Fruit fly (Drosophila melanogaster): ENCODE measurements around the gene jigr1.

- no peak for TF ChIP-seq dmrt93B (GFP tag; optimal IDR thresholded peaks at IDR 0.05)
- TF ChIP-seq Abd-B (GFP tag; optimal IDR thresholded peaks at IDR 0.05): no peak
- no peak for TF ChIP-seq ey (GFP tag; optimal IDR thresholded peaks at IDR 0.05)
- no peak for TF ChIP-seq foxo (GFP tag; optimal IDR thresholded peaks at IDR 0.05)
Observed at dm6 chr3R:25623800-25624791, 13.5 kb upstream of the jigr1 start, which contains the start of gene Npl4.
